Worm (Caenorhabditis elegans): ENCODE results near the gene apd-3.

The apd-3 gene

ce11 chrII:3518961-3519544 lies 27.2 kb downstream of the apd-3 start, which contains the start of gene clec-126 (continued):
- TF ChIP-seq egl-27 (tag; optimal IDR thresholded peaks at IDR 0.05) (peak; percentile 72), unc-62 (GFP tag; optimal IDR thresholded peaks at IDR 0.05) (no peak), pqm-1 (tag; optimal IDR thresholded peaks at IDR 0.05) (peak; percentile 21), mml-1 (tag; optimal IDR thresholded peaks at IDR 0.05) (no peak), tbx-2 (tag; optimal IDR thresholded peaks at IDR 0.05) (peak; percentile 69), ceh-16 (tag; optimal IDR thresholded peaks at IDR 0.05) (peak; percentile 61), pha-4 (tag; optimal IDR thresholded peaks at IDR 0.05) (peak; percentile 59), daf-12 (tag; optimal IDR thresholded peaks at IDR 0.05) (no peak), lin-39 (tag; optimal IDR thresholded peaks at IDR 0.05) (peak; percentile 76), sea-2 (GFP tag; optimal IDR thresholded peaks at IDR 0.05) (no peak), ztf-11 (tag; optimal IDR thresholded peaks at IDR 0.05) (no peak), snpc-4 (tag; optimal IDR thresholded peaks at IDR 0.05) (peak; percentile 29), ztf-4 (tag; optimal IDR thresholded peaks at IDR 0.05) (peak; percentile 49), nhr-43 (tag; optimal IDR thresholded peaks at IDR 0.05; ENCODE audit: poor library complexity, severe bottlenecking) (peak; percentile 39), fos-1 (tag; optimal IDR thresholded peaks at IDR 0.05) (no peak), fkh-10 (GFP tag; optimal IDR thresholded peaks at IDR 0.05) (no peak)

- no peak for TF ChIP-seq unc-39 (tag; optimal IDR thresholded peaks at IDR 0.05)
- TF ChIP-seq fkh-2 (tag; optimal IDR thresholded peaks at IDR 0.05) = no peak
- TF ChIP-seq skn-1 (tag; optimal IDR thresholded peaks at IDR 0.05) = no peak
- TF ChIP-seq ZK546.5 (tag; optimal IDR thresholded peaks at IDR 0.05) = no peak
- no peak for TF ChIP-seq ceh-82 (tag; optimal IDR thresholded peaks at IDR 0.05)
- TF ChIP-seq ama-1 (optimal IDR thresholded peaks at IDR 0.05) = no peak
- no peak for TF ChIP-seq egl-27 (tag; optimal IDR thresholded peaks at IDR 0.05)
- no peak for TF ChIP-seq elt-1 (tag; optimal IDR thresholded peaks at IDR 0.05)
- no peak for TF ChIP-seq nhr-11 (tag; optimal IDR thresholded peaks at IDR 0.05)
- TF ChIP-seq fos-1 (tag; optimal IDR thresholded peaks at IDR 0.05) = no peak
- no peak for TF ChIP-seq lin-15B (tag; optimal IDR thresholded peaks at IDR 0.05)
- TF ChIP-seq pqm-1 (tag; optimal IDR thresholded peaks at IDR 0.05) = no peak
- no peak for TF ChIP-seq nfya-1 (tag; optimal IDR thresholded peaks at IDR 0.05; ENCODE audit: insufficient read depth)
- no peak for TF ChIP-seq nhr-28 (tag; optimal IDR thresholded peaks at IDR 0.05)
These were observed 30.1 kb downstream of the apd-3 start for ce11 chrII:3516175-3516574.

- no peak for TF ChIP-seq unc-62 (GFP tag; optimal IDR thresholded peaks at IDR 0.05)
- no peak for TF ChIP-seq nhr-12 (tag; optimal IDR thresholded peaks at IDR 0.05)
- TF ChIP-seq aly-2 (tag; optimal IDR thresholded peaks at IDR 0.05) = no peak
- no peak for TF ChIP-seq nhr-77 (tag; optimal IDR thresholded peaks at IDR 0.05)
- TF ChIP-seq lin-39 (tag; optimal IDR thresholded peaks at IDR 0.05) = no peak
- no peak for TF ChIP-seq unc-39 (tag; optimal IDR thresholded peaks at IDR 0.05)
- no peak for TF ChIP-seq ceh-9 (tag; optimal IDR thresholded peaks at IDR 0.05)
- TF ChIP-seq lin-15B (tag; optimal IDR thresholded peaks at IDR 0.05) = no peak
- TF ChIP-seq fkh-10 (GFP tag; optimal IDR thresholded peaks at IDR 0.05) = no peak
- TF ChIP-seq pha-4 (tag; optimal IDR thresholded peaks at IDR 0.05) = no peak
These were observed 30.7 kb downstream of the apd-3 start, which contains the start of the genes Y49F6B.14 and clec-125 for ce11 chrII:3515384-3516053. Gene Y49F6B.14, minus strand, starts transcription at chrII:3515484. Gene clec-125, plus strand, starts transcription at chrII:3516003.

- TF ChIP-seq elt-2 (tag; optimal IDR thresholded peaks at IDR 0.05) (no peak), hmg-11 (tag; optimal IDR thresholded peaks at IDR 0.05) (no peak), nhr-23 (tag; optimal IDR thresholded peaks at IDR 0.05) (no peak), ztf-11 (tag; optimal IDR thresholded peaks at IDR 0.05) (no peak), zag-1 (tag; optimal IDR thresholded peaks at IDR 0.05) (no peak), ceh-82 (tag; optimal IDR thresholded peaks at IDR 0.05) (no peak), unc-39 (tag; optimal IDR thresholded peaks at IDR 0.05) (no peak), ztf-4 (tag; optimal IDR thresholded peaks at IDR 0.05) (no peak), nhr-12 (tag; optimal IDR thresholded peaks at IDR 0.05) (no peak)
These were observed 31.6 kb downstream of the apd-3 start, which contains the start of gene srz-5 for ce11 chrII:3514631-3515030. Gene srz-5, minus strand, starts transcription at chrII:3514731.
